Fruit fly (Drosophila melanogaster): Measurements from ENCODE around the gene CG42813.

The CG42813 gene

dm6 chr3R:27272233-27272632 is 43.9 kb upstream of the CG42813 start:
- TF ChIP-seq Ssrp (tag; optimal IDR thresholded peaks at IDR 0.05) = no peak
- peak; percentile 41; the same call in 1 of the 2 replicates for TF ChIP-seq E2f2 (GFP tag; IDR thresholded peaks at IDR 0.05)
- TF ChIP-seq sqz (GFP tag; optimal IDR thresholded peaks at IDR 0.05) = peak; percentile 32
- peak; percentile 22 for TF ChIP-seq CG15514 (GFP tag; optimal IDR thresholded peaks at IDR 0.05)
- no peak for TF ChIP-seq Mrtf (GFP tag; IDR thresholded peaks at IDR 0.05)
- TF ChIP-seq sima (GFP tag; optimal IDR thresholded peaks at IDR 0.05) = no peak
- TF ChIP-seq Dp (GFP tag; optimal IDR thresholded peaks at IDR 0.05) = peak; percentile 20
- no peak for TF ChIP-seq kni (GFP tag; optimal IDR thresholded peaks at IDR 0.05)
- TF ChIP-seq chif (GFP tag; optimal IDR thresholded peaks at IDR 0.05) = no peak
- no peak for TF ChIP-seq CG13123 (GFP tag; optimal IDR thresholded peaks at IDR 0.05)
- TF ChIP-seq CG14710 (tag; optimal IDR thresholded peaks at IDR 0.05) = peak; percentile 23
- no peak for TF ChIP-seq eyg (GFP tag; optimal IDR thresholded peaks at IDR 0.05)
- TF ChIP-seq Sry-δ (GFP tag; optimal IDR thresholded peaks at IDR 0.05) = peak; percentile 8
- TF ChIP-seq sens (GFP tag) = peak; percentile 72
- TF ChIP-seq CG15696 (tag; optimal IDR thresholded peaks at IDR 0.05) = no peak
- TF ChIP-seq CG32772 (GFP tag; IDR thresholded peaks at IDR 0.05) = 0 out of 2 replicates have a peak, but pooled peaks have one; percentile 40
- TF ChIP-seq CG12071 (GFP tag; optimal IDR thresholded peaks at IDR 0.05) = no peak
- TF ChIP-seq gfzf (GFP tag; optimal IDR thresholded peaks at IDR 0.05) = peak; percentile 78
- TF ChIP-seq Myb (GFP tag; optimal IDR thresholded peaks at IDR 0.05) = peak; percentile 23
- TF ChIP-seq CG12659 (GFP tag; optimal IDR thresholded peaks at IDR 0.05) = peak; percentile 4
- TF ChIP-seq MBD-R2 (GFP tag; IDR thresholded peaks at IDR 0.05) = peak; percentile 52
- no peak for TF ChIP-seq CG17186 (GFP tag; optimal IDR thresholded peaks at IDR 0.05)
- peak; percentile 36 for TF ChIP-seq CG17359 (tag; optimal IDR thresholded peaks at IDR 0.05)
- TF ChIP-seq Ravus (GFP tag; IDR thresholded peaks at IDR 0.05) = no peak
- peak; percentile 37 for TF ChIP-seq CG4617 (GFP tag; optimal IDR thresholded peaks at IDR 0.05; ENCODE audit: borderline replicate concordance)
- TF ChIP-seq B-H2 (GFP tag; optimal IDR thresholded peaks at IDR 0.05) = no peak
- TF ChIP-seq dan (GFP tag; IDR thresholded peaks at IDR 0.05) = no peak
- TF ChIP-seq CG6175 (GFP tag; IDR thresholded peaks at IDR 0.05) = no peak
- TF ChIP-seq CG9609 (GFP tag; optimal IDR thresholded peaks at IDR 0.05) = no peak
- TF ChIP-seq CG9797 (GFP tag; optimal IDR thresholded peaks at IDR 0.05) = peak; percentile 41
- TF ChIP-seq da (GFP tag; optimal IDR thresholded peaks at IDR 0.05) = no peak
- no peak for TF ChIP-seq jumu (GFP tag; optimal IDR thresholded peaks at IDR 0.05)
- TF ChIP-seq CG30403 (GFP tag; optimal IDR thresholded peaks at IDR 0.05) = no peak
- no peak for TF ChIP-seq emc (GFP tag; optimal IDR thresholded peaks at IDR 0.05)
- TF ChIP-seq Fer2 (tag; optimal IDR thresholded peaks at IDR 0.05) = no peak
- TF ChIP-seq phol (tag; optimal IDR thresholded peaks at IDR 0.05) = peak; percentile 31
- no peak for TF ChIP-seq ara (GFP tag; IDR thresholded peaks at IDR 0.05)
- peak; percentile 41 for TF ChIP-seq trem (tag; optimal IDR thresholded peaks at IDR 0.05)
- no peak for TF ChIP-seq CG17361 (GFP tag; IDR thresholded peaks at IDR 0.05)
- no peak for TF ChIP-seq Hsf (GFP tag; optimal IDR thresholded peaks at IDR 0.05)
- no peak for TF ChIP-seq Adf1 (GFP tag; IDR thresholded peaks at IDR 0.05)
- peak; percentile 7 for TF ChIP-seq pzg (GFP tag; optimal IDR thresholded peaks at IDR 0.05)
- no peak for TF ChIP-seq Atf3 (GFP tag; optimal IDR thresholded peaks at IDR 0.05)
- TF ChIP-seq unc-4 (GFP tag; IDR thresholded peaks at IDR 0.05; ENCODE audit: partially characterized antibody) = no peak
